Worm (Caenorhabditis elegans): ENCODE results near the gene ZK632.12.

- TF ChIP-seq klf-2 (GFP tag; conservative IDR thresholded peaks at IDR 0.05) (no peak), ref-1 (GFP tag; conservative IDR thresholded peaks at IDR 0.05) (no peak)
Observed at ce11 chrIII:9818763-9819162, 11.8 kb upstream of the ZK632.12 start, which contains the start of gene panl-3.
